Worm (Caenorhabditis elegans): ENCODE data around the gene vwa-8.

Gene vwa-8

ce11 chrX:13011897-13012296 is 20.6 kb downstream of the vwa-8 start:
- TF ChIP-seq unc-3 (GFP tag; conservative IDR thresholded peaks at IDR 0.05) (no peak), unc-3 (tag; optimal IDR thresholded peaks at IDR 0.05) (no peak), nhr-232 (tag; optimal IDR thresholded peaks at IDR 0.05) (no peak), rnt-1 (tag; optimal IDR thresholded peaks at IDR 0.05) (peak; percentile 6), tbx-2 (tag; optimal IDR thresholded peaks at IDR 0.05) (peak; percentile 64), unc-55 (GFP tag; optimal IDR thresholded peaks at IDR 0.05) (peak; percentile 2)

- TF ChIP-seq pat-9 (tag; optimal IDR thresholded peaks at IDR 0.05): no peak
- no peak for TF ChIP-seq nhr-11 (tag; optimal IDR thresholded peaks at IDR 0.05)
- no peak for TF ChIP-seq C38D4.7 (GFP tag; optimal IDR thresholded peaks at IDR 0.05)
- no peak for TF ChIP-seq Y22D7AL.16 (tag; optimal IDR thresholded peaks at IDR 0.05)
- TF ChIP-seq pha-2 (tag; optimal IDR thresholded peaks at IDR 0.05): no peak
- no peak for TF ChIP-seq C08G9.2 (tag; optimal IDR thresholded peaks at IDR 0.05)
- TF ChIP-seq mec-3 (tag; optimal IDR thresholded peaks at IDR 0.05; ENCODE audit: borderline replicate concordance): no peak
- no peak for TF ChIP-seq ceh-24 (tag; optimal IDR thresholded peaks at IDR 0.05)
- no peak for TF ChIP-seq lin-11 (tag; optimal IDR thresholded peaks at IDR 0.05)
- TF ChIP-seq elt-4 (tag; optimal IDR thresholded peaks at IDR 0.05): no peak
- no peak for TF ChIP-seq ttx-3 (tag; optimal IDR thresholded peaks at IDR 0.05)
- TF ChIP-seq elt-2 (tag; optimal IDR thresholded peaks at IDR 0.05): no peak
- TF ChIP-seq fkh-6 (tag; optimal IDR thresholded peaks at IDR 0.05): no peak
- no peak for TF ChIP-seq ceh-9 (tag; optimal IDR thresholded peaks at IDR 0.05)
- no peak for TF ChIP-seq T23F11.4 (GFP tag; optimal IDR thresholded peaks at IDR 0.05)
Measured at ce11 chrX:13014341-13014740, 23.1 kb downstream of the vwa-8 start.

- TF ChIP-seq nhr-11 (tag; optimal IDR thresholded peaks at IDR 0.05): no peak
- TF ChIP-seq dmd-4 (tag; optimal IDR thresholded peaks at IDR 0.05; ENCODE audit: borderline replicate concordance): no peak
- no peak for TF ChIP-seq ttx-3 (tag; optimal IDR thresholded peaks at IDR 0.05)
- TF ChIP-seq sdc-2 (tag; optimal IDR thresholded peaks at IDR 0.05): no peak
- TF ChIP-seq hlh-8 (tag; optimal IDR thresholded peaks at IDR 0.05): no peak
- TF ChIP-seq ets-4 (tag; optimal IDR thresholded peaks at IDR 0.05): no peak
- TF ChIP-seq nhr-232 (tag; optimal IDR thresholded peaks at IDR 0.05): no peak
- TF ChIP-seq ceh-24 (tag; optimal IDR thresholded peaks at IDR 0.05): no peak
- TF ChIP-seq gmeb-2 (tag; optimal IDR thresholded peaks at IDR 0.05): no peak
- no peak for TF ChIP-seq C08G9.2 (tag; optimal IDR thresholded peaks at IDR 0.05)
- TF ChIP-seq sox-4 (tag; optimal IDR thresholded peaks at IDR 0.05): no peak
- TF ChIP-seq npax-4 (tag; optimal IDR thresholded peaks at IDR 0.05): no peak
- no peak for TF ChIP-seq dve-1 (tag; optimal IDR thresholded peaks at IDR 0.05)
- TF ChIP-seq lin-11 (tag; optimal IDR thresholded peaks at IDR 0.05): no peak
- TF ChIP-seq ceh-30 (tag; optimal IDR thresholded peaks at IDR 0.05): no peak
- TF ChIP-seq K02D7.2 (tag; optimal IDR thresholded peaks at IDR 0.05): no peak
- no peak for TF ChIP-seq fkh-10 (GFP tag; optimal IDR thresholded peaks at IDR 0.05)
- TF ChIP-seq ceh-45 (GFP tag; IDR thresholded peaks at IDR 0.05): no peak
Measured at ce11 chrX:13016290-13016689, 25.0 kb downstream of the vwa-8 start.

- TF ChIP-seq pros-1 (tag; optimal IDR thresholded peaks at IDR 0.05): no peak
- TF ChIP-seq unc-42 (tag; optimal IDR thresholded peaks at IDR 0.05): peak; percentile 66
- TF ChIP-seq mec-3 (tag; optimal IDR thresholded peaks at IDR 0.05; ENCODE audit: borderline replicate concordance): no peak
Measured at ce11 chrX:13021446-13021845, 30.2 kb downstream of the vwa-8 start.

ce11 chrX:13032610-13033009 is 41.3 kb downstream of the vwa-8 start, which contains the start of gene npr-10:
Gene npr-10, minus strand, starts transcription at chrX:13032710.
- TF ChIP-seq fkh-10 (GFP tag; optimal IDR thresholded peaks at IDR 0.05): no peak
- no peak for TF ChIP-seq syd-9 (tag; optimal IDR thresholded peaks at IDR 0.05)
- TF ChIP-seq lim-6 (tag; optimal IDR thresholded peaks at IDR 0.05): no peak
- TF ChIP-seq ceh-9 (tag; optimal IDR thresholded peaks at IDR 0.05): no peak
- no peak for TF ChIP-seq K02D7.2 (tag; optimal IDR thresholded peaks at IDR 0.05)
- no peak for TF ChIP-seq pat-9 (tag; optimal IDR thresholded peaks at IDR 0.05)
- no peak for TF ChIP-seq eyg-1 (tag; optimal IDR thresholded peaks at IDR 0.05)
- TF ChIP-seq fkh-6 (tag; optimal IDR thresholded peaks at IDR 0.05): no peak
- no peak for TF ChIP-seq pros-1 (tag; optimal IDR thresholded peaks at IDR 0.05)
- no peak for TF ChIP-seq unc-3 (GFP tag; conservative IDR thresholded peaks at IDR 0.05)
- TF ChIP-seq unc-3 (tag; optimal IDR thresholded peaks at IDR 0.05): no peak
- no peak for TF ChIP-seq ceh-45 (GFP tag; IDR thresholded peaks at IDR 0.05)
- TF ChIP-seq ceh-6 (GFP tag; optimal IDR thresholded peaks at IDR 0.05): no peak
- no peak for TF ChIP-seq sdc-2 (tag; optimal IDR thresholded peaks at IDR 0.05)
- no peak for TF ChIP-seq ztf-16 (tag; optimal IDR thresholded peaks at IDR 0.05)
- no peak for TF ChIP-seq pax-1 (tag; optimal IDR thresholded peaks at IDR 0.05)
- TF ChIP-seq T23F11.4 (GFP tag; optimal IDR thresholded peaks at IDR 0.05): no peak
- TF ChIP-seq pha-4 (tag; optimal IDR thresholded peaks at IDR 0.05): no peak

Data from whole organism, late embryonic.